Fruit fly (Drosophila melanogaster): ENCODE results near the gene Neos.
A peak's percentile ranks its signal among the peaks of the same experiment; 100 is the strongest.

The Neos gene

DNA sequence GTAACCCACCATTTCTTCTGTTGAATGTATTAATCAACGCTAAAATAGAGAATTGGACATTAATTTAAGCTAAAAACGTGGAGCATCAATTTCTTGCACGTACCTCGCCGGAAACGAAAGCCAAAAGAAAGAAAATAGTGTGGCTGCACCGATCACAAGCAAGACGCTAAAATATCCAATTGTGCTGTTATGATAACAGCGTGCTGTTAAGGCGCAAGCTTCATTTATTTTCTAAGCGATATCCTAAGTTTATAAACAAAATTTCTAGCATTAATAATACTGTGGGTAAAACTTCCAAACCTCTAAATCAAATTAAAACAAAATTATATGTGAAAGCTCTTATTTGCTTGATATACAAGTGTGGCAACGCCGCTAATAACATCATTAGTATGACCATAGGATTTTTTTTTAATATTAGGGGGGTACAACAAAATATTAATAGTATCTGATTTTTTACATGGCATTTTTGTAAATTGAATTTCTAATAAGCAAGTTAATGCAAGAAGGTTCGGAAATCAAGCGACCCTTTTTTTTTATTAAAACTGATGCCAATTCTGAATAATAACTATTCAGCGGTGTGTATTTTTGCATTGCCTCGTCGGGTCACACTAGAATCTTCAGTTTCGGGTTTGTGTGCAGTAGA, at the start of gene Neos, which contains the start of gene RpL18:
Gene Neos, plus strand, starts transcription at position 412 of the 643 bp plus-strand sequence.
Gene RpL18, minus strand, starts transcription at position 135 of the 643 bp plus-strand sequence.
- no peak for TF ChIP-seq EcR (GFP tag; optimal IDR thresholded peaks at IDR 0.05)
- TF ChIP-seq Pif1B (GFP tag; optimal IDR thresholded peaks at IDR 0.05), result no peak
- peak; percentile 48 for TF ChIP-seq CG12605 (GFP tag; IDR thresholded peaks at IDR 0.05)
- TF ChIP-seq CG14655 (GFP tag; optimal IDR thresholded peaks at IDR 0.05), result no peak
- no peak for TF ChIP-seq rn (GFP tag; IDR thresholded peaks at IDR 0.05)
- TF ChIP-seq CG15710 (tag; optimal IDR thresholded peaks at IDR 0.05), result peak; percentile 24
- TF ChIP-seq CG9948 (tag; optimal IDR thresholded peaks at IDR 0.05), result no peak
- peak; percentile 37 for TF ChIP-seq CG34367 (tag; optimal IDR thresholded peaks at IDR 0.05)
- TF ChIP-seq fd96Ca (GFP tag; IDR thresholded peaks at IDR 0.05), result no peak
- TF ChIP-seq Pif1A (GFP tag; optimal IDR thresholded peaks at IDR 0.05), result no peak
- TF ChIP-seq Snoo (tag; optimal IDR thresholded peaks at IDR 0.05), result peak; percentile 78
- TF ChIP-seq CG4496 (GFP tag; IDR thresholded peaks at IDR 0.05), result peak; percentile 70
- TF ChIP-seq CG17806 (tag; optimal IDR thresholded peaks at IDR 0.05), result no peak
- TF ChIP-seq D1 (tag; optimal IDR thresholded peaks at IDR 0.05), result no peak
- TF ChIP-seq Ets98B (GFP tag; IDR thresholded peaks at IDR 0.05), result peak; percentile 28; the same call in 1 of the 2 replicates
- TF ChIP-seq CG13204 (GFP tag; optimal IDR thresholded peaks at IDR 0.05), result no peak
- no peak for TF ChIP-seq CG10348 (GFP tag; IDR thresholded peaks at IDR 0.05)
- peak; percentile 21; the same call in 1 of the 2 replicates for TF ChIP-seq CG32121 (GFP tag; IDR thresholded peaks at IDR 0.05)
- TF ChIP-seq CG8301 (tag; optimal IDR thresholded peaks at IDR 0.05), result no peak
- TF ChIP-seq gl (tag; optimal IDR thresholded peaks at IDR 0.05), result peak; percentile 34
- peak; percentile 37 for TF ChIP-seq CG8159 (tag; optimal IDR thresholded peaks at IDR 0.05)

DNA sequence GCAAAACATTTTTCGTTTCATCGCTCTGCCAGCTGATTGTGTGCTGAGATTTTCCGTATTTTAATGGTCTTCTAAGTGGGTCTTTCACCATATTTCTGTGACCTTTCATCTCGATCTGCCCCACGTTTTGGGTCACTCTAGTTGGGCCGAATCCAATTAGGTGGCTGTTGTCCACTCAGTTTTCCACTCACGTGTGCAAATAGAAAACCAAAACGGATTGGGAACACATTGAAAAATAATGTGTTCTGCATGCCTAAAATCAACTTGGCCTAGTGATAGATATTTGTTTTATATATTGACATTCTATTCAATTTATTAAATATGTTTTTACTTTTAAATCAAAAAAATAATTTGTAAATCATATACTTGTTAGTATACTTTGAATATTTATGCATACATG, 7.2 kb upstream of the Neos start, which contains the start of gene CG14826:
Gene CG14826, plus strand, starts transcription at position 301 of the 400 bp plus-strand sequence.
- TF ChIP-seq fd96Ca (GFP tag; IDR thresholded peaks at IDR 0.05) (no peak), CG14655 (GFP tag; optimal IDR thresholded peaks at IDR 0.05) (no peak), rn (GFP tag; IDR thresholded peaks at IDR 0.05) (no peak), CG12605 (GFP tag; IDR thresholded peaks at IDR 0.05) (no peak), CG32121 (GFP tag; IDR thresholded peaks at IDR 0.05) (no peak), CG9948 (tag; optimal IDR thresholded peaks at IDR 0.05) (no peak), Pif1A (GFP tag; optimal IDR thresholded peaks at IDR 0.05) (no peak), CG8159 (tag; optimal IDR thresholded peaks at IDR 0.05) (no peak)

DNA sequence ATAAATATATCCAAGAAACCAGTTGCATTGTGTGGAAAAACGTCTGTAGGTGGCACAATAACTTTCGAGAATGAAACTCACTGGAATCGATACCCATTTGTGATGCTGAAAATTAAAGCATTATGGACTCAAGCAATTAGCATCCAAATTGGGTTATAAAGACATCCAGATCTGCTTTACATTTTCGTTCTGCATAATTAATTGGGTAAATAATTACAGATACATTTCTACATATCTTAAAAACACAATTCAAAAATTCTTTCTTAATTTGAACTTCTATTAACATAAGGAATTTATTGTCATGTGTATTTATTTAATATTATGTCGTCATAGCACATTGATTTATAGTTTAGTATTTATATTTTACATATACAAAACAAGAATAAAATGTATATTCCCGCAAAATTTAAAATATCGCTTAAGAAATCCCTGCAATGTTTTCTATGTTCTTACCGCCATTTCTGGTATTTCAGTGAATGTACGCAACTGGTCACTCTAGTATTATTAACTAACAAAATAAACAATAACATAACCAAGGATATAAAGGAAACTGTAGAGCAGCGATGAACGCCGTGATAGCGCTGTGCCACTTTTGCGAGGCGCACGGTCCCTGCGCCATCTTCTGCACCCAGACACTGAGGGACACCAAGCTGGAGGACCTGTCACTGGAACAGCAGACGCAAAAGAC, 3.2 kb upstream of the Neos start, which contains the start of the genes CG14829 and BHD:
Gene CG14829, minus strand, starts transcription at position 51 of the 688 bp plus-strand sequence.
Gene BHD, plus strand, starts transcription at position 471 of the 688 bp plus-strand sequence.
- TF ChIP-seq CG10348 (GFP tag; IDR thresholded peaks at IDR 0.05) (no peak), EcR (GFP tag; optimal IDR thresholded peaks at IDR 0.05) (no peak), Pif1A (GFP tag; optimal IDR thresholded peaks at IDR 0.05) (no peak)

DNA sequence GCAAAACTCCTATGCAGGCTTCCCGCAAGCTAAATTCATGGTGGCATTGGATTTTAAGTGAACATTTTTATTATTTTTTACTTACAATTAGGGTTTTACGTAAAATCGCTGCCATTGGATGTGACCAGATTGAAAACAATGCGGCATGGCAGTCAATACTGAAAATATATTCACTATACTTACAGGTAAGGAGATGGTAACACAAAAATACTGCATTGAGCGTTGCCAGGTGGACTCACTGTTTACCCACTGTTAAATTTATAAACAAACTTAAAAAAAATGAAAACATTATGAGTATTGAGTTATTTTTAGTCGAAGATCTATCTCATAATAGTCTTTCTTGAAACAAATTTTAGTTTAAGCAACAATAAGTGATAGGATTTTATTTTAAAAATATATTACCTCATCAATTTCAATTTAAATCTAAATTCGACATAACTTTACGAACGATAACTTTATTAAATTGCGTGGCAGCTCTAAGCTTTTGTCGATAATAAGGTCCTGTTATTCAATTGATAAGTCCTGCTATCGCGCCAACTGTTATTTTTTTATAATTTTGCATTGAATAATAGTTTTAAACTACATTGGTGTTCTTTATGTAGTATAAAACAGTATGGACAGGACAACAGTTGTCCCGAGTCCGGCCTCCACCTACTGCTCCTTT, 2.5 kb downstream of the Neos start, which contains the start of the genes mRpL50 and mei-P22:
Gene mRpL50, minus strand, starts transcription at position 159 of the 664 bp plus-strand sequence.
Gene mei-P22, plus strand, starts transcription at position 614 of the 664 bp plus-strand sequence.
- TF ChIP-seq CG12605 (GFP tag; IDR thresholded peaks at IDR 0.05) (no peak), CG17806 (tag; optimal IDR thresholded peaks at IDR 0.05) (peak; percentile 9)

DNA sequence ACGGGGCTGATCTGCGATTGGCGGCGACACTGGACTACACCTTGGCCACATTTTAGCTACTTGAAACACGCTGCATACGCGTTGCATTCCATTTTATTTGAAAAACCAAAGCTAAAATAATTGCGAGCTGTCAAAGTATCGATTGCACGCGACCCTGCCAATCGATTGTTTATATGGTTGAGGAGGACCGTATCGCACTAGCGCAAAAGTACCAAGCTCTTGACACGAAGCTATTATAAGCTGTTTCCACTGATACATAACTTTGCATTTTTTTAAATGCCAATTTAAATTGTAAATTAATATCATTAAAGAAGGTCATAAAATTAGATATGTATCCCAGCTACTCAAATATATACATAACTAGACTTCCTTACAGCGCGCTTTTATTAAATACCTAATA, 7.7 kb downstream of the Neos start, which contains the start of gene Cdc27:
Gene Cdc27, minus strand, starts transcription at position 174 of the 400 bp plus-strand sequence.
- no peak for TF ChIP-seq D1 (tag; optimal IDR thresholded peaks at IDR 0.05)
- no peak for TF ChIP-seq Pif1B (GFP tag; optimal IDR thresholded peaks at IDR 0.05)
- peak; percentile 49 for TF ChIP-seq CG8159 (tag; optimal IDR thresholded peaks at IDR 0.05)
- no peak for TF ChIP-seq CG10348 (GFP tag; IDR thresholded peaks at IDR 0.05)
- TF ChIP-seq CG32121 (GFP tag; IDR thresholded peaks at IDR 0.05), result no peak
- no peak for TF ChIP-seq rn (GFP tag; IDR thresholded peaks at IDR 0.05)
- TF ChIP-seq CG34367 (tag; optimal IDR thresholded peaks at IDR 0.05), result no peak
- no peak for TF ChIP-seq CG17806 (tag; optimal IDR thresholded peaks at IDR 0.05)
- peak; percentile 45; the same call in 1 of the 3 replicates for TF ChIP-seq CG4496 (GFP tag; IDR thresholded peaks at IDR 0.05)
- no peak for TF ChIP-seq CG12605 (GFP tag; IDR thresholded peaks at IDR 0.05)
- TF ChIP-seq fd96Ca (GFP tag; IDR thresholded peaks at IDR 0.05), result no peak
- no peak for TF ChIP-seq CG13204 (GFP tag; optimal IDR thresholded peaks at IDR 0.05)
- TF ChIP-seq EcR (GFP tag; optimal IDR thresholded peaks at IDR 0.05), result no peak
- TF ChIP-seq CG14655 (GFP tag; optimal IDR thresholded peaks at IDR 0.05), result no peak
- no peak for TF ChIP-seq CG9948 (tag; optimal IDR thresholded peaks at IDR 0.05)
- peak; percentile 31 for TF ChIP-seq CG15710 (tag; optimal IDR thresholded peaks at IDR 0.05)
- no peak for TF ChIP-seq Snoo (tag; optimal IDR thresholded peaks at IDR 0.05)
- no peak for TF ChIP-seq gl (tag; optimal IDR thresholded peaks at IDR 0.05)
- peak; percentile 40; the same call in 1 of the 2 replicates for TF ChIP-seq Ets98B (GFP tag; IDR thresholded peaks at IDR 0.05)
- no peak for TF ChIP-seq Pif1A (GFP tag; optimal IDR thresholded peaks at IDR 0.05)
- TF ChIP-seq CG8301 (tag; optimal IDR thresholded peaks at IDR 0.05), result no peak

Data from whole organism, pupa.